Fruit fly (Drosophila melanogaster) whole organism, embryonic: Measurements from ENCODE around the gene CG7985.
A peak's percentile ranks its signal among the peaks of the same experiment; 100 is the strongest.

Experiments
- ATbp ChIP-seq: fragments of 200-800 bp; sonication (Bioruptor generic); optimal IDR thresholded peaks from 2 replicates; lab custom pipeline; 2017; ENCODE audit warnings: missing biosample characterization, mild to moderate bottlenecking, missing genetic modification characterization, missing genetic modification reagents
- Asciz ChIP-seq: fragments of 200-800 bp; sonication (Bioruptor generic); optimal IDR thresholded peaks from 2 replicates; lab custom pipeline; 2017; ENCODE audit warnings: missing biosample characterization, mild to moderate bottlenecking, missing genetic modification characterization, missing genetic modification reagents
- Atf3 ChIP-seq: fragments of 200-800 bp; sonication (Bioruptor generic); optimal IDR thresholded peaks from 3 replicates; lab custom pipeline; 2016; ENCODE audit warnings: missing biosample characterization, missing genetic modification characterization
- Blimp-1 ChIP-seq: fragments of 200-800 bp; sonication (Bioruptor generic); optimal IDR thresholded peaks from 3 replicates; lab custom pipeline; 2018; ENCODE audit warnings: missing biosample characterization, missing genetic modification characterization, mild to moderate bottlenecking, moderate library complexity, missing genetic modification reagents
- CG1024 ChIP-seq: fragments of 200-800 bp; sonication (Bioruptor generic); IDR thresholded peaks from 2 replicates; pipeline ENCODE4 v1.3.6; 2022; ENCODE audit warnings: missing biosample characterization, missing genetic modification characterization
- CG11456 ChIP-seq: fragments of 200-800 bp; sonication (Bioruptor generic); IDR thresholded peaks from 3 replicates; pipeline ENCODE4 v1.3.6; 2022; ENCODE audit warnings: missing biosample characterization, missing genetic modification characterization
- CG14441 ChIP-seq: fragments of 200-800 bp; sonication (Bioruptor generic); IDR thresholded peaks from 2 replicates; pipeline ENCODE4 v1.3.6; 2022; ENCODE audit warnings: missing biosample characterization, missing genetic modification characterization
- CG15073 ChIP-seq: fragments of 200-800 bp; sonication (Bioruptor generic); optimal IDR thresholded peaks from 2 replicates; lab custom pipeline; 2016; ENCODE audit warnings: missing biosample characterization, missing genetic modification characterization
- CG17912 ChIP-seq: fragments of 200-800 bp; sonication (Bioruptor generic); optimal IDR thresholded peaks from 2 replicates; lab custom pipeline; 2018; ENCODE audit warnings: missing biosample characterization, mild to moderate bottlenecking, missing genetic modification characterization
- CG18011 ChIP-seq: fragments of 200-800 bp; sonication (Bioruptor generic); optimal IDR thresholded peaks from 2 replicates; lab custom pipeline; 2017; ENCODE audit warnings: missing biosample characterization, missing genetic modification characterization, mild to moderate bottlenecking, moderate library complexity, missing genotype
- CG18476 ChIP-seq: fragments of 200-800 bp; sonication (Bioruptor generic); optimal IDR thresholded peaks from 2 replicates; lab custom pipeline; 2016; ENCODE audit warnings: missing biosample characterization, mild to moderate bottlenecking, missing genetic modification characterization
- CG18619 ChIP-seq: fragments of 200-800 bp; sonication (Bioruptor generic); optimal IDR thresholded peaks from 3 replicates; lab custom pipeline; 2017; ENCODE audit warnings: missing biosample characterization, mild to moderate bottlenecking, missing genetic modification characterization
- CG2202 ChIP-seq: fragments of 200-800 bp; sonication (Bioruptor generic); optimal IDR thresholded peaks from 2 replicates; lab custom pipeline; 2018; ENCODE audit warnings: missing biosample characterization, mild to moderate bottlenecking, missing genetic modification characterization
- CG2875 ChIP-seq: fragments of 200-800 bp; sonication (Bioruptor generic); optimal IDR thresholded peaks from 2 replicates; lab custom pipeline; 2017; ENCODE audit warnings: missing biosample characterization, mild to moderate bottlenecking, missing genetic modification characterization, missing genetic modification reagents
- CG30403 ChIP-seq: fragments of 200-800 bp; sonication (Bioruptor generic); optimal IDR thresholded peaks from 3 replicates; lab custom pipeline; 2016; ENCODE audit warnings: missing biosample characterization, missing genetic modification characterization
- CG31388 ChIP-seq: fragments of 200-800 bp; sonication (Bioruptor generic); optimal IDR thresholded peaks from 2 replicates; lab custom pipeline; 2016; ENCODE audit warnings: missing biosample characterization, missing genetic modification characterization
- CG3163 ChIP-seq: fragments of 200-800 bp; sonication (Bioruptor generic); optimal IDR thresholded peaks from 3 replicates; lab custom pipeline; 2016; ENCODE audit warnings: missing biosample characterization, missing genetic modification characterization
- CG33557 ChIP-seq: fragments of 200-800 bp; sonication (Bioruptor generic); optimal IDR thresholded peaks from 2 replicates; lab custom pipeline; 2019; ENCODE audit warnings: missing biosample characterization, mild to moderate bottlenecking, missing genetic modification characterization, moderate library complexity
- CG6272 ChIP-seq: fragments of 200-800 bp; sonication (Bioruptor generic); IDR thresholded peaks from 2 replicates; pipeline ENCODE4 v1.3.6; 2022; ENCODE audit warnings: missing biosample characterization, missing genetic modification characterization
- CG6765 ChIP-seq: fragments of 200-800 bp; sonication (Bioruptor generic); optimal IDR thresholded peaks from 3 replicates; lab custom pipeline; 2017; ENCODE audit warnings: missing biosample characterization, mild to moderate bottlenecking, missing genetic modification characterization
- CG7271 ChIP-seq: fragments of 200-800 bp; sonication (Bioruptor generic); optimal IDR thresholded peaks from 2 replicates; lab custom pipeline; 2018; ENCODE audit warnings: missing biosample characterization, mild to moderate bottlenecking, missing genetic modification characterization, moderate library complexity
- CG7745 ChIP-seq: fragments of 200-800 bp; sonication (Bioruptor generic); optimal IDR thresholded peaks from 2 replicates; lab custom pipeline; 2018; ENCODE audit warnings: missing biosample characterization, mild to moderate bottlenecking, missing genetic modification characterization, moderate library complexity
- CG8281 ChIP-seq: fragments of 200-800 bp; sonication (Bioruptor generic); optimal IDR thresholded peaks from 2 replicates; lab custom pipeline; 2018; ENCODE audit warnings: missing biosample characterization, mild to moderate bottlenecking, missing genetic modification characterization, moderate library complexity
- CG8290 ChIP-seq, 3 experiments: fragments of 200-800 bp; sonication (Bioruptor generic); optimal IDR thresholded peaks; 2 replicates each; lab custom pipeline; 2016 to 2019; ENCODE audit warnings: missing biosample characterization in 3 of 3, missing genetic modification characterization in 3 of 3, mild to moderate bottlenecking in 2 of 3, moderate library complexity in 1 of 3
- CHES-1-like ChIP-seq: fragments of 200-800 bp; sonication (Bioruptor generic); optimal IDR thresholded peaks from 2 replicates; lab custom pipeline; 2016; ENCODE audit warnings: missing biosample characterization, missing genetic modification characterization
- CTCF ChIP-seq: fragments of 200-800 bp; sonication (Bioruptor generic); optimal IDR thresholded peaks from 2 replicates; lab custom pipeline; 2017; ENCODE audit warnings: missing biosample characterization, mild to moderate bottlenecking, missing genetic modification characterization, moderate library complexity
- CoRest ChIP-seq: fragments of 200-800 bp; sonication (Bioruptor generic); optimal IDR thresholded peaks from 3 replicates; lab custom pipeline; 2018; ENCODE audit warnings: missing biosample characterization, mild to moderate bottlenecking, missing genetic modification characterization, moderate library complexity
- Dp ChIP-seq: fragments of 200-800 bp; sonication (Bioruptor generic); optimal IDR thresholded peaks from 2 replicates; lab custom pipeline; 2018; ENCODE audit warnings: missing biosample characterization, mild to moderate bottlenecking, missing genetic modification characterization, moderate library complexity
- Gsc ChIP-seq: fragments of 200-800 bp; sonication (Bioruptor generic); IDR thresholded peaks from 2 replicates; pipeline ENCODE4 v1.3.6; 2022; ENCODE audit warnings: missing biosample characterization, missing genetic modification characterization
- HmgZ ChIP-seq: fragments of 200-800 bp; sonication (Bioruptor generic); optimal IDR thresholded peaks from 2 replicates; lab custom pipeline; 2018; ENCODE audit warnings: missing biosample characterization, mild to moderate bottlenecking, missing genetic modification characterization
- NK7.1 ChIP-seq: fragments of 200-800 bp; sonication (Bioruptor generic); optimal IDR thresholded peaks from 3 replicates; lab custom pipeline; 2016; ENCODE audit warnings: missing biosample characterization, missing genetic modification characterization
- Oli ChIP-seq: fragments of 200-800 bp; sonication (Bioruptor generic); optimal IDR thresholded peaks from 2 replicates; lab custom pipeline; 2018; ENCODE audit warnings: missing biosample characterization, mild to moderate bottlenecking, missing genetic modification characterization, moderate library complexity
- Poxn ChIP-seq: fragments of 200-800 bp; sonication (Bioruptor generic); IDR thresholded peaks from 2 replicates; pipeline ENCODE4 v1.3.6; 2022; ENCODE audit warnings: missing biosample characterization, missing genetic modification characterization
- TFAM ChIP-seq: fragments of 200-800 bp; sonication (Bioruptor generic); optimal IDR thresholded peaks from 2 replicates; lab custom pipeline; 2017; ENCODE audit warnings: missing biosample characterization, missing genetic modification characterization, inconsistent platforms
- Trl ChIP-seq, 3 experiments: fragments of >200 bp in 2 of 3; fragments of 200-800 bp in 1 of 3; sonication (Bioruptor generic) in 1 of 3; optimal IDR thresholded peaks; 2 replicates in 1 of 3; 3 replicates in 2 of 3; lab custom pipeline; 2016 to 2017; ENCODE audit warnings: missing biosample characterization in 1 of 3, missing genetic modification characterization in 1 of 3
- bab2 ChIP-seq: fragments of 200-800 bp; sonication (Bioruptor generic); optimal IDR thresholded peaks from 2 replicates; lab custom pipeline; 2016; ENCODE audit warnings: missing biosample characterization, missing genetic modification characterization
- cato ChIP-seq: fragments of 200-800 bp; sonication (Bioruptor generic); optimal IDR thresholded peaks from 2 replicates; lab custom pipeline; 2016; ENCODE audit warnings: missing biosample characterization, missing genetic modification characterization, borderline replicate concordance
- danr ChIP-seq: fragments of 200-800 bp; sonication (Bioruptor generic); IDR thresholded peaks from 2 replicates; pipeline ENCODE4 v1.3.6; 2022; ENCODE audit warnings: missing biosample characterization, missing genetic modification characterization
- dysf ChIP-seq: fragments of 200-800 bp; sonication (Bioruptor generic); IDR thresholded peaks from 3 replicates; pipeline ENCODE4 v1.3.6; 2022; ENCODE audit warnings: missing biosample characterization, missing genetic modification characterization
- eve ChIP-seq, 2 experiments: fragments of >200 bp; optimal IDR thresholded peaks; 2 replicates each; lab custom pipeline; 2017; ENCODE audit warnings: missing biosample characterization in 2 of 2, missing genetic modification characterization in 2 of 2
- ken ChIP-seq: fragments of 200-800 bp; sonication (Bioruptor generic); IDR thresholded peaks from 3 replicates; pipeline ENCODE4 v1.3.6; 2022; ENCODE audit warnings: missing biosample characterization, missing genetic modification characterization
- lov ChIP-seq, 2 experiments: fragments of 200-800 bp in 1 of 2; fragments of >200 bp in 1 of 2; sonication (Bioruptor generic) in 1 of 2; IDR thresholded peaks in 1 of 2; optimal IDR thresholded peaks in 1 of 2; 2 replicates in 1 of 2; 3 replicates in 1 of 2; pipeline versions ENCODE4 v1.3.6 to Lab custom; 2017 to 2022; ENCODE audit warnings: missing biosample characterization in 1 of 2, missing genetic modification characterization in 1 of 2
- mld ChIP-seq: fragments of 200-800 bp; sonication (Bioruptor generic); IDR thresholded peaks from 3 replicates; pipeline ENCODE4 v1.3.6; 2022; ENCODE audit warnings: missing biosample characterization, missing genetic modification characterization; ENCODE audit not compliant: partially characterized antibody
- pum ChIP-seq: fragments of 200-800 bp; sonication (Bioruptor generic); optimal IDR thresholded peaks from 2 replicates; lab custom pipeline; 2016; ENCODE audit warnings: missing biosample characterization, missing genetic modification characterization
- salm ChIP-seq: fragments of 200-800 bp; sonication (Bioruptor generic); optimal IDR thresholded peaks from 2 replicates; lab custom pipeline; 2018; ENCODE audit warnings: missing biosample characterization, mild to moderate bottlenecking, missing genetic modification characterization
- stwl ChIP-seq: fragments of 200-800 bp; sonication (Bioruptor generic); optimal IDR thresholded peaks from 3 replicates; lab custom pipeline; 2018; ENCODE audit warnings: missing biosample characterization, mild to moderate bottlenecking, missing genetic modification characterization, moderate library complexity
- trh ChIP-seq: fragments of 200-800 bp; sonication (Bioruptor generic); optimal IDR thresholded peaks from 2 replicates; lab custom pipeline; 2016; ENCODE audit warnings: missing biosample characterization, missing genetic modification characterization
- wdn ChIP-seq: fragments of 200-800 bp; sonication (Bioruptor generic); IDR thresholded peaks from 2 replicates; pipeline ENCODE4 v1.3.6; 2022; ENCODE audit warnings: missing biosample characterization, missing genetic modification characterization
- zfh2 ChIP-seq: fragments of 200-800 bp; sonication (Bioruptor generic); optimal IDR thresholded peaks from 2 replicates; lab custom pipeline; 2016; ENCODE audit warnings: missing biosample characterization, missing genetic modification characterization

CG7985 gene

dm6 chr3R:18188702-18189125 is 10.9 kb upstream of the CG7985 start, which contains the start of the genes CG12321 and MED17 (continued):
- TF ChIP-seq Poxn (GFP tag; lab: Robert Waterston, UW) (peak; percentile 61), CG2875 (GFP tag; lab: Kevin White, UChicago) (peak; percentile 79), stwl (peak; percentile 75), CG3163 (GFP tag; lab: Kevin White, UChicago) (peak; percentile 41), wdn (GFP tag; lab: Robert Waterston, UW) (peak; percentile 80), Blimp-1 (GFP tag; lab: Kevin White, UChicago) (peak; percentile 84), danr (peak; percentile 73; the same call in 1 of the 2 replicates), CG18476 (peak; percentile 84), CG30403 (GFP tag; lab: Kevin White, UChicago) (peak; percentile 93), CG17912 (peak; percentile 43), CG18011 (GFP tag; lab: Kevin White, UChicago) (peak; percentile 81), cato (GFP tag; lab: Kevin White, UChicago) (peak; percentile 79), Oli (tag; lab: Kevin White, UChicago) (peak; percentile 89), TFAM (GFP tag; lab: Kevin White, UChicago) (no peak), CHES-1-like (peak; percentile 71), HmgZ (tag; lab: Kevin White, UChicago) (peak; percentile 71), zfh2 (GFP tag; lab: Kevin White, UChicago) (peak; percentile 79), eve (GFP tag; optimal IDR thresholded peaks at IDR 0.05; lab: Kevin White, UChicago) (no peak), CG18619 (GFP tag; lab: Kevin White, UChicago) (peak; percentile 89), Dp (peak; percentile 66), CG14441 (GFP tag; lab: Robert Waterston, UW) (peak; percentile 82; the same call in 1 of the 2 replicates), Atf3 (peak; percentile 22), CG8290 (GFP tag; optimal IDR thresholded peaks at IDR 0.05; lab: Kevin White, UChicago) (peak; percentile 96), CG8290 (tag; optimal IDR thresholded peaks at IDR 0.05; lab: Kevin White, UChicago) (peak; percentile 73 to 85), trh (GFP tag; lab: Kevin White, UChicago) (peak; percentile 85), CG1024 (GFP tag; lab: Robert Waterston, UW) (no peak), NK7.1 (GFP tag; lab: Kevin White, UChicago) (no peak), CG7745 (tag; lab: Kevin White, UChicago) (no peak), ken (GFP tag; lab: Robert Waterston, UW) (peak; percentile 88), Gsc (peak; percentile 52), bab2 (GFP tag; lab: Kevin White, UChicago) (peak; percentile 76), salm (tag; lab: Kevin White, UChicago) (no peak), Asciz (GFP tag; lab: Kevin White, UChicago) (peak; percentile 78), CG7271 (tag; lab: Kevin White, UChicago) (peak; percentile 64), CG15073 (GFP tag; lab: Kevin White, UChicago) (peak; percentile 53), CG31388 (GFP tag; lab: Kevin White, UChicago) (peak; percentile 82), mld (GFP tag; lab: Robert Waterston, UW) (no peak), Trl (optimal IDR thresholded peaks at IDR 0.05; lab: Kevin White, UChicago) (no peak), Trl (GFP tag; optimal IDR thresholded peaks at IDR 0.05; lab: Kevin White, UChicago) (peak; percentile 19), lov (optimal IDR thresholded peaks at IDR 0.05; lab: Kevin White, UChicago) (no peak), lov (GFP tag; IDR thresholded peaks at IDR 0.05; lab: Robert Waterston, UW) (peak; percentile 74; the same call in 1 of the 3 replicates), ATbp (GFP tag; lab: Kevin White, UChicago) (no peak), CoRest (tag; lab: Kevin White, UChicago) (peak; percentile 95), CG8281 (peak; percentile 60), CG6272 (peak; percentile 86), CG11456 (GFP tag; lab: Robert Waterston, UW) (peak; percentile 92), CG2202 (peak; percentile 57), CG33557 (GFP tag; lab: Kevin White, UChicago) (peak; percentile 72), CTCF (GFP tag; lab: Kevin White, UChicago) (peak; percentile 48), dysf (GFP tag; lab: Robert Waterston, UW) (peak; percentile 87), pum (peak; percentile 31), CG6765 (GFP tag; lab: Kevin White, UChicago) (peak; percentile 76)
